Worm (Caenorhabditis elegans): ENCODE results near the gene ssp-36.

DNA sequence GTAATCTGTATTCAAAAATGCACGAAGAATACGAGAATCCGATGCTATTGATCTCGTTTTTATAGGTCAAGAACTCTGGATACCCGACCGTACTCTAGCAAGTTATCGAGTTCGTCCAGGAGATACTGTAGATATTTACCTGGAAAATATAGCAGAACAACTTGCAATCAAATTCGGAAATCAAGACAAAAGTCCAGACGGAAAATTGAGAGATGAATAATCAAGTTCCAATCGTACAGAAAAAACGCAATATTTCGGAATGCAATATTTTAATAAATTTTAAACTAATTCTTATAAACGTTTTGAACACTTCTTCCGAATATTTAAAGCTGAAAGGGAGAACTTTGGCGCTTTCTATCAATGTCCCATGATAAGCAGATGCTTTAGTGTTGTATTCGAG is 27.1 kb downstream of the ssp-36 start:
- no peak for TF ChIP-seq him-1 (tag; optimal IDR thresholded peaks at IDR 0.05)
- TF ChIP-seq W03F9.2 (tag; optimal IDR thresholded peaks at IDR 0.05), result no peak
